Fruit fly (Drosophila melanogaster) whole organism, embryonic: Measurements from ENCODE around the gene mfas.

Experiments used
- Asciz ChIP-seq: fragments of 200-800 bp; sonication (Bioruptor generic); optimal IDR thresholded peaks from 2 replicates; lab custom pipeline; 2017; ENCODE audit warnings: missing biosample characterization, mild to moderate bottlenecking, missing genetic modification characterization, missing genetic modification reagents
- Atf3 ChIP-seq: fragments of 200-800 bp; sonication (Bioruptor generic); optimal IDR thresholded peaks from 3 replicates; lab custom pipeline; 2016; ENCODE audit warnings: missing biosample characterization, missing genetic modification characterization
- CG12299 ChIP-seq: fragments of 200-800 bp; sonication (Bioruptor generic); optimal IDR thresholded peaks from 2 replicates; lab custom pipeline; 2018; ENCODE audit warnings: missing biosample characterization, mild to moderate bottlenecking, missing genetic modification characterization
- CG12744 ChIP-seq: fragments of 200-800 bp; sonication (Bioruptor generic); optimal IDR thresholded peaks from 2 replicates; lab custom pipeline; 2016; ENCODE audit warnings: missing biosample characterization, missing genetic modification characterization
- CG13424 ChIP-seq: fragments of 200-800 bp; sonication (Bioruptor generic); optimal IDR thresholded peaks from 2 replicates; lab custom pipeline; 2019; ENCODE audit warnings: missing biosample characterization, mild to moderate bottlenecking, missing genetic modification characterization, moderate library complexity
- CG13624 ChIP-seq: fragments of 200-800 bp; sonication (Bioruptor generic); optimal IDR thresholded peaks from 2 replicates; lab custom pipeline; 2016; ENCODE audit warnings: missing biosample characterization, missing genetic modification characterization
- CG15011 ChIP-seq: fragments of 200-800 bp; sonication (Bioruptor generic); optimal IDR thresholded peaks from 3 replicates; lab custom pipeline; 2018; ENCODE audit warnings: missing biosample characterization, mild to moderate bottlenecking, missing genetic modification characterization
- CG15073 ChIP-seq: fragments of 200-800 bp; sonication (Bioruptor generic); optimal IDR thresholded peaks from 2 replicates; lab custom pipeline; 2016; ENCODE audit warnings: missing biosample characterization, missing genetic modification characterization
- CG16815 ChIP-seq: fragments of 200-800 bp; sonication (Bioruptor generic); optimal IDR thresholded peaks from 3 replicates; lab custom pipeline; 2017; ENCODE audit warnings: missing biosample characterization, mild to moderate bottlenecking, missing genetic modification characterization
- CG17612 ChIP-seq: fragments of 200-800 bp; sonication (Bioruptor generic); IDR thresholded peaks from 2 replicates; pipeline ENCODE4 v1.3.6; 2022; ENCODE audit warnings: missing biosample characterization, missing genetic modification characterization
- CG2116 ChIP-seq: fragments of 200-800 bp; sonication (Bioruptor generic); optimal IDR thresholded peaks from 3 replicates; lab custom pipeline; 2018; ENCODE audit warnings: missing biosample characterization, mild to moderate bottlenecking, missing genetic modification characterization
- CG2889 ChIP-seq: fragments of 200-800 bp; sonication (Bioruptor generic); IDR thresholded peaks from 3 replicates; pipeline ENCODE4 v1.3.6; 2022; ENCODE audit warnings: missing biosample characterization, missing genetic modification characterization
- CG31441 ChIP-seq: fragments of 200-800 bp; sonication (Bioruptor generic); IDR thresholded peaks from 2 replicates; pipeline ENCODE4 v1.3.6; 2022; ENCODE audit warnings: missing biosample characterization, missing genetic modification characterization
- CG33557 ChIP-seq: fragments of 200-800 bp; sonication (Bioruptor generic); optimal IDR thresholded peaks from 2 replicates; lab custom pipeline; 2019; ENCODE audit warnings: missing biosample characterization, mild to moderate bottlenecking, missing genetic modification characterization, moderate library complexity
- CG4328 ChIP-seq: fragments of 200-800 bp; sonication (Bioruptor generic); optimal IDR thresholded peaks from 3 replicates; lab custom pipeline; 2017; ENCODE audit warnings: missing biosample characterization, missing genetic modification reagents, missing genetic modification characterization
- CoRest ChIP-seq: fragments of 200-800 bp; sonication (Bioruptor generic); optimal IDR thresholded peaks from 3 replicates; lab custom pipeline; 2018; ENCODE audit warnings: missing biosample characterization, mild to moderate bottlenecking, missing genetic modification characterization, moderate library complexity
- Dad ChIP-seq: fragments of 200-800 bp; sonication (Bioruptor generic); optimal IDR thresholded peaks from 3 replicates; lab custom pipeline; 2016; ENCODE audit warnings: missing biosample characterization, missing genetic modification characterization
- Dref ChIP-seq: fragments of 200-800 bp; sonication (Bioruptor generic); IDR thresholded peaks from 2 replicates; pipeline ENCODE4 v1.3.6; 2022; ENCODE audit warnings: missing biosample characterization, missing genetic modification characterization
- ERR ChIP-seq: fragments of 200-800 bp; sonication (Bioruptor generic); optimal IDR thresholded peaks from 2 replicates; lab custom pipeline; 2016; ENCODE audit warnings: missing biosample characterization, missing genetic modification characterization
- HLH54F ChIP-seq: fragments of 200-800 bp; sonication (Bioruptor generic); optimal IDR thresholded peaks from 3 replicates; lab custom pipeline; 2016; ENCODE audit warnings: missing biosample characterization, missing genetic modification characterization
- HmgD ChIP-seq: fragments of 200-800 bp; sonication (Bioruptor generic); optimal IDR thresholded peaks from 3 replicates; lab custom pipeline; 2016; ENCODE audit warnings: missing biosample characterization, missing genetic modification characterization
- HmgZ ChIP-seq: fragments of 200-800 bp; sonication (Bioruptor generic); optimal IDR thresholded peaks from 2 replicates; lab custom pipeline; 2018; ENCODE audit warnings: missing biosample characterization, mild to moderate bottlenecking, missing genetic modification characterization
- Hsf ChIP-seq: fragments of 200-800 bp; sonication (Bioruptor generic); optimal IDR thresholded peaks from 3 replicates; lab custom pipeline; 2016; ENCODE audit warnings: missing biosample characterization, missing genetic modification characterization
- Kr ChIP-seq: fragments of 200-800 bp; sonication (Bioruptor generic); optimal IDR thresholded peaks from 2 replicates; lab custom pipeline; 2017; ENCODE audit warnings: missing biosample characterization, mild to moderate bottlenecking, missing genetic modification characterization
- Lpt ChIP-seq: fragments of >200 bp; optimal IDR thresholded peaks from 2 replicates; lab custom pipeline; 2018; ENCODE audit warnings: missing biosample characterization, missing genetic modification characterization
- Nf-YA ChIP-seq: fragments of 200-800 bp; sonication (Bioruptor generic); IDR thresholded peaks from 2 replicates; pipeline ENCODE4 v1.3.6; 2022; ENCODE audit warnings: missing biosample characterization, missing genetic modification characterization
- Nf-YB ChIP-seq: fragments of 200-800 bp; sonication (Bioruptor generic); optimal IDR thresholded peaks from 3 replicates; lab custom pipeline; 2019; ENCODE audit warnings: missing biosample characterization, mild to moderate bottlenecking, missing genetic modification characterization, moderate library complexity
- Nf-YC ChIP-seq: fragments of 200-800 bp; optimal IDR thresholded peaks from 3 replicates; lab custom pipeline; 2019; ENCODE audit warnings: missing biosample characterization, mild to moderate bottlenecking, missing genetic modification characterization, moderate library complexity
- Pdp1 ChIP-seq, 2 experiments: fragments of 200-800 bp; sonication (Bioruptor generic); optimal IDR thresholded peaks; 3 replicates each; lab custom pipeline; 2016; ENCODE audit warnings: missing biosample characterization in 2 of 2, missing genetic modification characterization in 2 of 2, mild to moderate bottlenecking in 1 of 2, moderate library complexity in 1 of 2
- Rfx ChIP-seq: fragments of 200-800 bp; sonication (Bioruptor generic); IDR thresholded peaks from 2 replicates; pipeline ENCODE4 v1.3.6; 2022; ENCODE audit warnings: missing biosample characterization, missing genetic modification characterization
- Sry-δ ChIP-seq: fragments of 200-800 bp; sonication (Bioruptor generic); optimal IDR thresholded peaks from 2 replicates; lab custom pipeline; 2016; ENCODE audit warnings: missing biosample characterization, missing genetic modification characterization
- Stat92E ChIP-seq, 3 experiments: fragments of >200 bp in 2 of 3; fragments of 200-800 bp in 1 of 3; sonication (Bioruptor generic) in 1 of 3; optimal IDR thresholded peaks; 2 replicates each; lab custom pipeline; 2017 to 2019; ENCODE audit warnings: missing biosample characterization in 3 of 3, missing genetic modification characterization in 3 of 3, mild to moderate bottlenecking in 1 of 3, moderate library complexity in 1 of 3
- disco-r ChIP-seq: fragments of 200-800 bp; sonication (Bioruptor generic); optimal IDR thresholded peaks from 2 replicates; lab custom pipeline; 2016; ENCODE audit warnings: missing biosample characterization, missing genetic modification characterization
- fd64A ChIP-seq: fragments of 200-800 bp; sonication (Bioruptor generic); optimal IDR thresholded peaks from 3 replicates; lab custom pipeline; 2018; ENCODE audit warnings: missing biosample characterization, mild to moderate bottlenecking, missing genetic modification characterization
- fd96Cb ChIP-seq: fragments of 200-800 bp; sonication (Bioruptor generic); optimal IDR thresholded peaks from 2 replicates; lab custom pipeline; 2018; ENCODE audit warnings: missing biosample characterization, mild to moderate bottlenecking, missing genetic modification characterization, moderate library complexity
- ftz-f1 ChIP-seq: fragments of 200-800 bp; sonication (Bioruptor generic); optimal IDR thresholded peaks from 2 replicates; lab custom pipeline; 2016; ENCODE audit warnings: missing biosample characterization, missing genetic modification characterization
- gcm2 ChIP-seq: fragments of 200-800 bp; sonication (Bioruptor generic); optimal IDR thresholded peaks from 2 replicates; lab custom pipeline; 2016; ENCODE audit warnings: missing biosample characterization, missing genetic modification characterization
- kni ChIP-seq: fragments of 200-800 bp; sonication (Bioruptor generic); optimal IDR thresholded peaks from 3 replicates; lab custom pipeline; 2017; ENCODE audit warnings: mild to moderate bottlenecking, missing biosample characterization, missing genetic modification reagents, missing genetic modification characterization
- lmd ChIP-seq: fragments of 200-800 bp; sonication (Bioruptor generic); IDR thresholded peaks from 2 replicates; pipeline ENCODE4 v1.3.6; 2022; ENCODE audit warnings: missing biosample characterization, missing genetic modification characterization
- lov ChIP-seq, 2 experiments: fragments of 200-800 bp in 1 of 2; fragments of >200 bp in 1 of 2; sonication (Bioruptor generic) in 1 of 2; IDR thresholded peaks in 1 of 2; optimal IDR thresholded peaks in 1 of 2; 2 replicates in 1 of 2; 3 replicates in 1 of 2; pipeline versions ENCODE4 v1.3.6 to Lab custom; 2017 to 2022; ENCODE audit warnings: missing biosample characterization in 1 of 2, missing genetic modification characterization in 1 of 2
- luna ChIP-seq: fragments of 200-800 bp; sonication (Bioruptor generic); optimal IDR thresholded peaks from 2 replicates; lab custom pipeline; 2016; ENCODE audit warnings: missing biosample characterization, missing genetic modification characterization
- oc ChIP-seq: fragments of 200-800 bp; sonication (Bioruptor generic); optimal IDR thresholded peaks from 2 replicates; lab custom pipeline; 2018; ENCODE audit warnings: missing biosample characterization, mild to moderate bottlenecking, missing genetic modification characterization, moderate library complexity
- slou ChIP-seq: fragments of 200-800 bp; sonication (Bioruptor generic); optimal IDR thresholded peaks from 3 replicates; lab custom pipeline; 2016; ENCODE audit warnings: missing biosample characterization, missing genetic modification characterization
- sna ChIP-seq: fragments of 200-800 bp; sonication (Bioruptor generic); IDR thresholded peaks from 2 replicates; pipeline ENCODE4 v1.3.6; 2022; ENCODE audit warnings: missing biosample characterization, missing genetic modification characterization; ENCODE audit not compliant: partially characterized antibody
- sob ChIP-seq: fragments of 200-800 bp; sonication (Bioruptor generic); IDR thresholded peaks from 2 replicates; pipeline ENCODE4 v1.3.6; 2022; ENCODE audit warnings: missing biosample characterization, missing genetic modification characterization
- trh ChIP-seq: fragments of 200-800 bp; sonication (Bioruptor generic); optimal IDR thresholded peaks from 2 replicates; lab custom pipeline; 2016; ENCODE audit warnings: missing biosample characterization, missing genetic modification characterization
- twi ChIP-seq: fragments of 200-800 bp; optimal IDR thresholded peaks from 2 replicates; lab custom pipeline; 2019; ENCODE audit warnings: missing biosample characterization, mild to moderate bottlenecking, missing genetic modification characterization, moderate library complexity
- usp ChIP-seq: fragments of >200 bp; optimal IDR thresholded peaks from 2 replicates; lab custom pipeline; 2017; ENCODE audit warnings: missing biosample characterization, missing genetic modification characterization
- vfl ChIP-seq: fragments of 200-800 bp; sonication (Bioruptor generic); optimal IDR thresholded peaks from 2 replicates; lab custom pipeline; 2016; ENCODE audit warnings: missing biosample characterization, missing genetic modification characterization
- wdn ChIP-seq: fragments of 200-800 bp; sonication (Bioruptor generic); IDR thresholded peaks from 2 replicates; pipeline ENCODE4 v1.3.6; 2022; ENCODE audit warnings: missing biosample characterization, missing genetic modification characterization
- wek ChIP-seq: fragments of 200-800 bp; sonication (Bioruptor generic); optimal IDR thresholded peaks from 3 replicates; lab custom pipeline; 2018; ENCODE audit warnings: missing biosample characterization, mild to moderate bottlenecking, missing genetic modification characterization, moderate library complexity

The mfas gene

dm6 chr3R:11974631-11975030 is 18.5 kb downstream of the mfas start, which contains the start of gene Tango9 (continued):
- TF ChIP-seq sob (GFP tag; lab: Robert Waterston, UW) (no peak), vfl (no peak), CG17612 (GFP tag; lab: Robert Waterston, UW) (no peak), ftz-f1 (GFP tag; lab: Kevin White, UChicago) (peak; percentile 11), gcm2 (no peak), ERR (no peak), lmd (GFP tag; lab: Robert Waterston, UW) (no peak), slou (no peak), Rfx (GFP tag; lab: Robert Waterston, UW) (peak; percentile 13; the same call in 1 of the 2 replicates), CG31441 (GFP tag; lab: Robert Waterston, UW) (no peak), twi (no peak), Dref (GFP tag; lab: Robert Waterston, UW) (0 out of 2 replicates have a peak, but pooled peaks have one; percentile 16), Kr (no peak), CG4328 (GFP tag; lab: Kevin White, UChicago) (no peak), Nf-YA (GFP tag; lab: Robert Waterston, UW) (no peak), wdn (GFP tag; lab: Robert Waterston, UW) (no peak), luna (GFP tag; lab: Kevin White, UChicago) (no peak), Atf3 (GFP tag; lab: Kevin White, UChicago) (no peak), oc (tag; lab: Kevin White, UChicago) (no peak), Lpt (no peak), CG33557 (GFP tag; lab: Kevin White, UChicago) (no peak), CG12744 (GFP tag; lab: Kevin White, UChicago) (no peak), Sry-δ (GFP tag; lab: Kevin White, UChicago) (peak; percentile 44), Asciz (no peak), sna (no peak), fd96Cb (no peak), Dad (GFP tag; lab: Kevin White, UChicago) (no peak), Pdp1 (GFP tag; optimal IDR thresholded peaks at IDR 0.05; lab: Kevin White, UChicago) (peak in 1 of 2 experiments; percentile 18), lov (optimal IDR thresholded peaks at IDR 0.05; lab: Kevin White, UChicago) (no peak), lov (GFP tag; IDR thresholded peaks at IDR 0.05; lab: Robert Waterston, UW) (no peak), Nf-YB (GFP tag; lab: Kevin White, UChicago) (no peak), CoRest (tag; lab: Kevin White, UChicago) (peak; percentile 30), CG12299 (tag; lab: Kevin White, UChicago) (peak; percentile 19), CG2116 (GFP tag; lab: Kevin White, UChicago) (peak; percentile 54), CG16815 (GFP tag; lab: Kevin White, UChicago) (no peak), HmgZ (tag; lab: Kevin White, UChicago) (peak; percentile 40), usp (GFP tag; lab: Kevin White, UChicago) (no peak), HmgD (GFP tag; lab: Kevin White, UChicago) (no peak), kni (no peak), CG2889 (GFP tag; lab: Robert Waterston, UW) (no peak), HLH54F (GFP tag; lab: Kevin White, UChicago) (no peak), Hsf (GFP tag; lab: Kevin White, UChicago) (peak; percentile 9), Stat92E (GFP tag; optimal IDR thresholded peaks at IDR 0.05; lab: Kevin White, UChicago) (no peak), fd64A (no peak), CG13424 (tag; lab: Kevin White, UChicago) (peak; percentile 1), wek (GFP tag; lab: Kevin White, UChicago) (no peak), disco-r (GFP tag; lab: Kevin White, UChicago) (no peak), CG13624 (GFP tag; lab: Kevin White, UChicago) (peak; percentile 16), CG15011 (GFP tag; lab: Kevin White, UChicago) (no peak), CG15073 (GFP tag; lab: Kevin White, UChicago) (no peak), Nf-YC (tag; lab: Kevin White, UChicago) (peak; percentile 19), trh (GFP tag; lab: Kevin White, UChicago) (no peak)
